Worm (Caenorhabditis elegans) whole organism, mixed stage, embryonic: ENCODE results near the gene ins-37.

Source experiments
- M03D4.4 ChIP-seq: sonication (generic microtip); optimal IDR thresholded peaks from 2 replicates; lab custom pipeline; 2017; ENCODE audit warnings: mild to moderate bottlenecking, missing genetic modification characterization, missing compliant biosample characterization
- bed-3 ChIP-seq: fragments of 200-800 bp; sonication (Bioruptor generic); optimal IDR thresholded peaks from 3 replicates; lab custom pipeline; 2018; ENCODE audit warnings: mild to moderate bottlenecking, missing genetic modification characterization, moderate library complexity, missing compliant biosample characterization
- blmp-1 ChIP-seq: fragments of 150-350 bp; optimal IDR thresholded peaks from 2 replicates; lab custom pipeline; 2014; ENCODE audit warnings: missing biosample characterization, missing genetic modification characterization
- ceh-39 ChIP-seq: fragments of 150-350 bp; optimal IDR thresholded peaks from 2 replicates; lab custom pipeline; 2014; ENCODE audit warnings: missing biosample characterization, missing genetic modification characterization
- ceh-43 ChIP-seq: fragments of 200-800 bp; sonication (Bioruptor generic); optimal IDR thresholded peaks from 2 replicates; lab custom pipeline; 2018; ENCODE audit warnings: mild to moderate bottlenecking, missing genetic modification characterization, moderate library complexity, missing compliant biosample characterization
- ceh-83 ChIP-seq: fragments of 200-800 bp; sonication (Bioruptor generic); optimal IDR thresholded peaks from 2 replicates; lab custom pipeline; 2018; ENCODE audit warnings: mild to moderate bottlenecking, missing genetic modification characterization, missing compliant biosample characterization
- ces-1 ChIP-seq: fragments of 150-350 bp; optimal IDR thresholded peaks from 2 replicates; lab custom pipeline; 2014; ENCODE audit warnings: missing biosample characterization, missing genetic modification reagents, missing genetic modification characterization
- cnd-1 ChIP-seq: fragments of 200-800 bp; sonication (Bioruptor generic); optimal IDR thresholded peaks from 2 replicates; lab custom pipeline; 2018; ENCODE audit warnings: mild to moderate bottlenecking, missing genetic modification characterization, missing compliant biosample characterization
- drap-1 ChIP-seq: fragments of 200-800 bp; sonication (Bioruptor generic); optimal IDR thresholded peaks from 3 replicates; lab custom pipeline; 2018; ENCODE audit warnings: mild to moderate bottlenecking, missing genetic modification characterization, missing compliant biosample characterization
- elt-1 ChIP-seq: sonication (generic microtip); optimal IDR thresholded peaks from 2 replicates; lab custom pipeline; 2017; ENCODE audit warnings: missing genetic modification characterization, mild to moderate bottlenecking, missing compliant biosample characterization, antibody characterized with exemption, moderate library complexity, borderline replicate concordance; ENCODE audit not compliant: insufficient read depth
- elt-3 ChIP-seq: fragments of 150-350 bp; optimal IDR thresholded peaks from 2 replicates; lab custom pipeline; 2014; ENCODE audit warnings: missing biosample characterization, missing genetic modification characterization
- flh-1 ChIP-seq: fragments of 200-800 bp; sonication (Bioruptor generic); optimal IDR thresholded peaks from 2 replicates; lab custom pipeline; 2018; ENCODE audit warnings: mild to moderate bottlenecking, missing genetic modification characterization, moderate library complexity, missing compliant biosample characterization
- ham-2 ChIP-seq: fragments of 200-800 bp; sonication (Bioruptor generic); optimal IDR thresholded peaks from 2 replicates; lab custom pipeline; 2018; ENCODE audit warnings: mild to moderate bottlenecking, missing genetic modification characterization, missing compliant biosample characterization
- hlh-1 ChIP-seq: fragments of 150-350 bp; optimal IDR thresholded peaks from 2 replicates; lab custom pipeline; 2014; ENCODE audit warnings: missing biosample characterization, missing genetic modification reagents, missing genetic modification characterization
- lin-13 ChIP-seq: fragments of 150-350 bp; optimal IDR thresholded peaks from 2 replicates; lab custom pipeline; 2014; ENCODE audit warnings: missing biosample characterization, missing genetic modification characterization
- lin-32 ChIP-seq: fragments of 200-800 bp; sonication (Bioruptor generic); optimal IDR thresholded peaks from 2 replicates; lab custom pipeline; 2018; ENCODE audit warnings: mild to moderate bottlenecking, missing genetic modification characterization, missing compliant biosample characterization
- lsy-2 ChIP-seq: fragments of 150-350 bp; optimal IDR thresholded peaks from 2 replicates; lab custom pipeline; 2014; ENCODE audit warnings: missing biosample characterization, missing genetic modification characterization
- mab-5 ChIP-seq: fragments of 150-350 bp; optimal IDR thresholded peaks from 2 replicates; lab custom pipeline; 2014; ENCODE audit warnings: missing biosample characterization, missing genetic modification characterization
- mep-1 ChIP-seq: fragments of 150-350 bp; optimal IDR thresholded peaks from 2 replicates; lab custom pipeline; 2017; ENCODE audit warnings: missing biosample characterization, missing genetic modification reagents, missing genetic modification characterization, inconsistent platforms
- mls-2 ChIP-seq: sonication (generic microtip); optimal IDR thresholded peaks from 2 replicates; lab custom pipeline; 2016; ENCODE audit warnings: mild to moderate bottlenecking, missing genetic modification characterization, moderate library complexity, missing compliant biosample characterization
- nhr-2 ChIP-seq: fragments of 150-350 bp; optimal IDR thresholded peaks from 2 replicates; lab custom pipeline; 2014; ENCODE audit warnings: missing biosample characterization, missing genetic modification characterization
- nhr-237 ChIP-seq: fragments of 150-350 bp; optimal IDR thresholded peaks from 2 replicates; lab custom pipeline; 2014; ENCODE audit warnings: missing biosample characterization, missing genetic modification characterization
- nhr-28 ChIP-seq: fragments of 150-350 bp; optimal IDR thresholded peaks from 2 replicates; lab custom pipeline; 2014; ENCODE audit warnings: missing biosample characterization, missing genetic modification characterization
- nhr-76 ChIP-seq: sonication (generic microtip); optimal IDR thresholded peaks from 2 replicates; lab custom pipeline; 2017; ENCODE audit warnings: missing biosample characterization, missing genetic modification characterization
- pha-4 ChIP-seq: fragments of 150-350 bp; optimal IDR thresholded peaks from 2 replicates; lab custom pipeline; 2018; ENCODE audit warnings: missing biosample characterization, missing genetic modification reagents, missing genetic modification characterization
- sem-2 ChIP-seq: fragments of 200-800 bp; sonication (Bioruptor generic); optimal IDR thresholded peaks from 2 replicates; lab custom pipeline; 2018; ENCODE audit warnings: mild to moderate bottlenecking, missing genetic modification characterization, missing compliant biosample characterization
- snpc-4 ChIP-seq: fragments of 150-350 bp; optimal IDR thresholded peaks from 2 replicates; lab custom pipeline; 2014; ENCODE audit warnings: missing biosample characterization, missing genetic modification characterization
- sptf-1 ChIP-seq: sonication (generic microtip); optimal IDR thresholded peaks from 2 replicates; lab custom pipeline; 2017; ENCODE audit warnings: mild to moderate bottlenecking, missing genetic modification characterization, moderate library complexity, missing compliant biosample characterization
- tbx-8 ChIP-seq: fragments of 200-800 bp; sonication (Bioruptor generic); optimal IDR thresholded peaks from 2 replicates; lab custom pipeline; 2018; ENCODE audit warnings: mild to moderate bottlenecking, missing genetic modification characterization, moderate library complexity, missing compliant biosample characterization
- unc-120 ChIP-seq: sonication (generic microtip); optimal IDR thresholded peaks from 2 replicates; lab custom pipeline; 2017; ENCODE audit warnings: missing genetic modification characterization, missing compliant biosample characterization; ENCODE audit not compliant: poor library complexity, severe bottlenecking
- unc-39 ChIP-seq: fragments of 150-350 bp; optimal IDR thresholded peaks from 2 replicates; lab custom pipeline; 2014; ENCODE audit warnings: missing biosample characterization, missing genetic modification characterization
- unc-62 ChIP-seq: fragments of 150-350 bp; optimal IDR thresholded peaks from 2 replicates; lab custom pipeline; 2014; ENCODE audit warnings: missing biosample characterization, missing genetic modification reagents, missing genetic modification characterization
- zip-8 ChIP-seq: fragments of 150-350 bp; optimal IDR thresholded peaks from 2 replicates; lab custom pipeline; 2014; ENCODE audit warnings: missing biosample characterization, missing genetic modification characterization
- ztf-11 ChIP-seq: fragments of 150-350 bp; optimal IDR thresholded peaks from 2 replicates; lab custom pipeline; 2014; ENCODE audit warnings: missing biosample characterization, missing genetic modification characterization

The ins-37 gene

ce11 chrII:13872191-13872889, 36.4 kb upstream of the ins-37 start, which contains the start of the genes cup-14 and ndub-8:
TSS of gene cup-14 (minus strand) at chrII:13872241.
TSS of gene ndub-8 (plus strand) at chrII:13872869.
- TF ChIP-seq lin-13 (tag; lab: Kevin White, UChicago) (peak; percentile 72), mab-5 (tag; lab: Kevin White, UChicago) (peak; percentile 82), mep-1 (tag; lab: Kevin White, UChicago) (peak; percentile 90), pha-4 (tag; lab: Kevin White, UChicago) (peak; percentile 94), ces-1 (GFP tag; lab: Kevin White, UChicago) (peak; percentile 94), hlh-1 (tag; lab: Kevin White, UChicago) (peak; percentile 12), sptf-1 (peak; percentile 19), nhr-2 (tag; lab: Kevin White, UChicago) (peak; percentile 23), flh-1 (GFP tag; lab: Kevin White, UChicago) (no peak), nhr-28 (no peak), nhr-237 (peak; percentile 84), mls-2 (tag; lab: Kevin White, UChicago) (peak; percentile 75), lsy-2 (tag; lab: Kevin White, UChicago) (peak; percentile 100), unc-39 (tag; lab: Kevin White, UChicago) (no peak), blmp-1 (tag; lab: Kevin White, UChicago) (no peak), M03D4.4 (no peak), drap-1 (GFP tag; lab: Kevin White, UChicago) (no peak), ztf-11 (peak; percentile 4), ceh-39 (peak; percentile 91), unc-120 (peak; percentile 55)

ce11 chrII:13862453-13862852, 26.5 kb upstream of the ins-37 start:
- TF ChIP-seq zip-8 (tag; lab: Kevin White, UChicago): no peak
- TF ChIP-seq lin-32: no peak
- no peak for TF ChIP-seq ceh-83
- no peak for TF ChIP-seq sem-2 (GFP tag; lab: Kevin White, UChicago)
- no peak for TF ChIP-seq unc-62 (GFP tag; lab: Kevin White, UChicago)
- no peak for TF ChIP-seq nhr-237
- no peak for TF ChIP-seq ztf-11
- no peak for TF ChIP-seq ceh-39
- TF ChIP-seq mep-1 (tag; lab: Kevin White, UChicago): no peak
- no peak for TF ChIP-seq elt-1 (tag; lab: Kevin White, UChicago)
- no peak for TF ChIP-seq mab-5 (tag; lab: Kevin White, UChicago)
- TF ChIP-seq drap-1 (GFP tag; lab: Kevin White, UChicago): no peak
- TF ChIP-seq lin-13 (tag; lab: Kevin White, UChicago): no peak
- TF ChIP-seq lsy-2 (tag; lab: Kevin White, UChicago): no peak
- TF ChIP-seq, all 35 proteins: peak for 0

ce11 chrII:13860900-13861299, 25.0 kb upstream of the ins-37 start:
- TF ChIP-seq drap-1 (GFP tag; lab: Kevin White, UChicago) (no peak), mab-5 (tag; lab: Kevin White, UChicago) (no peak), nhr-2 (tag; lab: Kevin White, UChicago) (no peak), ztf-11 (no peak), cnd-1 (tag; lab: Kevin White, UChicago) (no peak), ceh-83 (no peak), blmp-1 (tag; lab: Kevin White, UChicago) (no peak), snpc-4 (no peak), mls-2 (tag; lab: Kevin White, UChicago) (no peak), M03D4.4 (no peak), tbx-8 (GFP tag; lab: Kevin White, UChicago) (no peak), elt-3 (tag; lab: Kevin White, UChicago) (no peak), nhr-76 (no peak), elt-1 (tag; lab: Kevin White, UChicago) (no peak), sptf-1 (no peak), ham-2 (GFP tag; lab: Kevin White, UChicago) (no peak), unc-120 (no peak), unc-39 (tag; lab: Kevin White, UChicago) (no peak), sem-2 (GFP tag; lab: Kevin White, UChicago) (no peak)

DNA sequence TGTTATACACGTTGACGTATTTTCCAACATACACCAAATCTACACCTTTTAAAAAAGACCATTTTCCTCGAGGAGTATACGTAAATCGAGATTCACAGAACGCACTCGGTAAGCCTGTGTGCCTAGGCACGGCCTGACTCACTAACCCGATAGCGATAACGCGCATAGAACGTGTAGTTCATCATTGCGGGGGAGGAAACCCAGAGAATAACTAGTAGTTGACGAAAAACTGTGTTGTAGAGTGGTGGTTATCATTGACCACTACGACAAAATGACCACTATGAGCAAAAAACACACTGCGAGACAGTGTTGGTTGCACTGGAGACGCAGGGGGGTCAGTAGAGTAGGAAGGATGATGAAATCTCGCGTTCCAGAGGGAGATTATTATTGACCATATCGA, 23.9 kb upstream of the ins-37 start:
- no peak for TF ChIP-seq nhr-28
- no peak for TF ChIP-seq lsy-2 (tag; lab: Kevin White, UChicago)
- TF ChIP-seq ceh-43 (GFP tag; lab: Kevin White, UChicago): no peak
- no peak for TF ChIP-seq nhr-237
- TF ChIP-seq mep-1 (tag; lab: Kevin White, UChicago): no peak
- TF ChIP-seq lin-32: no peak
- TF ChIP-seq bed-3 (GFP tag; lab: Kevin White, UChicago): no peak
